Fruit fly (Drosophila melanogaster): Measurements from ENCODE around the gene CG17726.

CG17726 gene

dm6 chr3R:11199227-11199835, 27.2 kb upstream of the CG17726 start:
- TF ChIP-seq vnd (GFP tag; IDR thresholded peaks at IDR 0.05; ENCODE audit: partially characterized antibody), result 0 out of 3 replicates have a peak, but pooled peaks have one; percentile 31
- no peak for TF ChIP-seq CG9932 (GFP tag; IDR thresholded peaks at IDR 0.05)
- TF ChIP-seq Sox102F (GFP tag; optimal IDR thresholded peaks at IDR 0.05), result no peak
- TF ChIP-seq repo (GFP tag; optimal IDR thresholded peaks at IDR 0.05), result no peak
- no peak for TF ChIP-seq CG10565 (GFP tag; optimal IDR thresholded peaks at IDR 0.05)
- TF ChIP-seq CG32767 (GFP tag; IDR thresholded peaks at IDR 0.05), result no peak
- TF ChIP-seq CG15011 (GFP tag; optimal IDR thresholded peaks at IDR 0.05), result no peak
- TF ChIP-seq HHEX (GFP tag; optimal IDR thresholded peaks at IDR 0.05), result no peak
- TF ChIP-seq CG12104 (GFP tag; optimal IDR thresholded peaks at IDR 0.05), result no peak
- no peak for TF ChIP-seq CG7372 (GFP tag; IDR thresholded peaks at IDR 0.05)
- no peak for TF ChIP-seq ash1 (GFP tag; optimal IDR thresholded peaks at IDR 0.05)
- no peak for TF ChIP-seq ro (GFP tag; IDR thresholded peaks at IDR 0.05)
- peak; percentile 11 for TF ChIP-seq salm (tag; optimal IDR thresholded peaks at IDR 0.05)
- TF ChIP-seq peb (GFP tag; IDR thresholded peaks at IDR 0.05), result no peak
- TF ChIP-seq CG1603 (tag; optimal IDR thresholded peaks at IDR 0.05), result no peak
- no peak for TF ChIP-seq CG17612 (GFP tag; IDR thresholded peaks at IDR 0.05)
- no peak for TF ChIP-seq CG7987 (GFP tag; optimal IDR thresholded peaks at IDR 0.05)
- peak; percentile 21; the same call in 1 of the 2 replicates for TF ChIP-seq GATAe (GFP tag; conservative IDR thresholded peaks at IDR 0.05)
- TF ChIP-seq CG30020 (tag; optimal IDR thresholded peaks at IDR 0.05), result no peak
- TF ChIP-seq esg (GFP tag; conservative IDR thresholded peaks at IDR 0.05), result no peak
- TF ChIP-seq CG13775 (GFP tag; optimal IDR thresholded peaks at IDR 0.05), result no peak
- no peak for TF ChIP-seq CG6272 (GFP tag; IDR thresholded peaks at IDR 0.05)
- no peak for TF ChIP-seq otp (GFP tag; IDR thresholded peaks at IDR 0.05)
- peak; percentile 64 for TF ChIP-seq CG34376 (GFP tag; optimal IDR thresholded peaks at IDR 0.05)
- TF ChIP-seq CoRest (tag; optimal IDR thresholded peaks at IDR 0.05), result no peak
- no peak for TF ChIP-seq inv (GFP tag; IDR thresholded peaks at IDR 0.05; ENCODE audit: partially characterized antibody)
- TF ChIP-seq CG10543 (GFP tag; optimal IDR thresholded peaks at IDR 0.05), result peak; percentile 24
- no peak for TF ChIP-seq Atf3 (GFP tag; optimal IDR thresholded peaks at IDR 0.05)
- TF ChIP-seq grn (GFP tag; optimal IDR thresholded peaks at IDR 0.05), result peak; percentile 87
- peak; percentile 86 for TF ChIP-seq cwo (GFP tag; optimal IDR thresholded peaks at IDR 0.05)
- TF ChIP-seq kni (GFP tag; optimal IDR thresholded peaks at IDR 0.05), result no peak
- no peak for TF ChIP-seq CG17385 (GFP tag; optimal IDR thresholded peaks at IDR 0.05)
- no peak for TF ChIP-seq Hr39 (optimal IDR thresholded peaks at IDR 0.05)
- no peak for TF ChIP-seq hth (optimal IDR thresholded peaks at IDR 0.05)
- no peak for TF ChIP-seq TFAM (GFP tag; optimal IDR thresholded peaks at IDR 0.05)
- no peak for TF ChIP-seq rib (GFP tag; IDR thresholded peaks at IDR 0.05)
- TF ChIP-seq CG18599 (GFP tag; optimal IDR thresholded peaks at IDR 0.05), result no peak
- no peak for TF ChIP-seq Dll (GFP tag; IDR thresholded peaks at IDR 0.05; ENCODE audit: partially characterized antibody)
- no peak for TF ChIP-seq CTCF (GFP tag; optimal IDR thresholded peaks at IDR 0.05)
- TF ChIP-seq wek (GFP tag; optimal IDR thresholded peaks at IDR 0.05), result no peak
- no peak for TF ChIP-seq CG16813 (GFP tag; IDR thresholded peaks at IDR 0.05; ENCODE audit: partially characterized antibody)
- no peak for TF ChIP-seq zfh2 (GFP tag; optimal IDR thresholded peaks at IDR 0.05)
- no peak for TF ChIP-seq slp2 (GFP tag; optimal IDR thresholded peaks at IDR 0.05)
- no peak for TF ChIP-seq Vsx1 (GFP tag; optimal IDR thresholded peaks at IDR 0.05)
- no peak for TF ChIP-seq ara (GFP tag; IDR thresholded peaks at IDR 0.05)
- no peak for TF ChIP-seq CG6791 (GFP tag; IDR thresholded peaks at IDR 0.05; ENCODE audit: partially characterized antibody)
- TF ChIP-seq Med (GFP tag), result peak; percentile 50
- no peak for TF ChIP-seq D (optimal IDR thresholded peaks at IDR 0.05)
- no peak for TF ChIP-seq D (GFP tag; optimal IDR thresholded peaks at IDR 0.05)
- no peak for TF ChIP-seq dmrt11E (tag; optimal IDR thresholded peaks at IDR 0.05)
- no peak for TF ChIP-seq Mrtf (GFP tag; IDR thresholded peaks at IDR 0.05)
- no peak for TF ChIP-seq eyg (GFP tag; optimal IDR thresholded peaks at IDR 0.05)

All from whole organism, embryonic.